Fruit fly (Drosophila melanogaster) whole organism, pupa: ENCODE data around the gene Six4.

Experiments used
- Ets98B ChIP-seq: fragments of 200-800 bp; sonication (Bioruptor generic); IDR thresholded peaks from 2 replicates; pipeline ENCODE4 v1.3.6; 2022; ENCODE audit warnings: missing biosample characterization, missing genetic modification characterization
- Pif1A ChIP-seq: fragments of 200-800 bp; sonication (Bioruptor generic); optimal IDR thresholded peaks from 3 replicates; lab custom pipeline; 2016; ENCODE audit warnings: missing biosample characterization, missing genetic modification characterization

DNA sequence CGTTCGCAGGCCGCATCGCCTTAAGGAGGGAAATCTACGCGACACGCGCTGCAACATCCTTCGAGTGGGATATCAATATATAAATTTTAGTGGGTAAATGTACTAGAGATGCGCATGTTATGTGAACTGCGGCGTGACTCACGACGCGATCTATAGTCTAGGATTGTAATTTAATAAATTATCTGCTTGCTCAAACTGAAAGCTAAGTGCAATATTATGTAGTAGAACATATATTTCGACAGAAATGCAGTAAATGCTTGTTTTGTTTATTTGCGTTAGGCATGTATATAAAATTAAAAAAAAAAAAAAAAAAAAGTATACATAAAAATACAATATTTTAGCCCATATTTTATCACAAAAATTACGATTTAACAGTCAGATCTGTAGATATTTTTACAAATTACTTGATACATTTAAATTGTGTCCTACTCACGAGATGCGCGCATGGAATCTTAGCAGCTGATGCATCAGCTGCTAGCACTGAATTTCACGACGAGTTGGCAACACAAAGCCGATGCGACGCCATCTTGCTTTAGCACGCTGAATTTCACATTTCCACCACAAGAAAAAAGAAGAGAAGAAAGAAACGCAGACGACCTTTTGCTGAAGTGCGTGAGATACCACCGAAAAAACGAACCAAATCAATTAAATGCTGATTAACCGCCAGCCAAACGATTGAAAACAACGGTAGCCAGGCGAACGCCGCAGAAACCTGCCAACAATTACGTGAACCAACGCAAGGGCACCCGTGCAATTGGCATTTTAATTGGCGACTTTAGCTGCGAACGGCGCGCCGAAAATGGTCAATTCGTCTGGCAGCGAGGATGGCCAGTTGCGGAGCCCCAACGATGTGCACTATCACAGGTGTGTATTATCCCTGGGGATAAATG is 21.3 kb downstream of the Six4 start, which contains the start of the genes CG4042 and Pitslre:
- TF ChIP-seq Ets98B (GFP tag; lab: Robert Waterston, UW), result no peak
- TF ChIP-seq Pif1A, result no peak
